Fruit fly (Drosophila melanogaster): ENCODE measurements around the gene RpL34a.
A peak's percentile ranks its signal among the peaks of the same experiment; 100 is the strongest.

RpL34a gene

DNA sequence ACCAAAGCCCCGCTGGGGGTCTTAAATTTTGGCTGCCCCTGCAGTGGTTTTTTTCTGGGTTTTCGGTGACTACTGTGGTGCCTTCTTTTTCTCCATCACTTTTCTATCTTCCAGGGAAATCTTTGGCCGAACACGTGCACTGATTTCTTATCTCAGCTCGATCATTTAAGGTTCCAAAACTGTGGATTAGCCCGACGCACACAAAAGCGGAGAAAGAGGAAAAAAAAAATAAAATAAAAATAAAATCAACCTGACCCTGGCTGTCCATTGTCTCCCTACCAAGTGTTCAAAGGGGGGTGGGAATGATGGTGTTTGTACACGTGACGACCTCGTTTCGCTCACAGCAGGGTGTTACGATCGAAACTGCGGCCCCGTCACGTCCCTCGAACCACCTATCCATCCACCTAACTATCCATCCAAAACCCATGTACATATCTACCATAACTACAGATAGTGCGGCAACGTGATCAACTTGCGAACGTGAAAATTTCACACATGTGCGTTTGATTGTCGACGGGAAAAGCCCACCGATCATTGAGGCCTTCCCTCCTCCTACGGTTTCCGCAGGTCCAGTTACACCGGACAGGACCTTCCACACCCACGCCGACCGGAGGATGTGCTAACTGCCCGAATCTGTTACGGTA lies 32.3 kb downstream of the RpL34a start (continued):
- no peak for TF ChIP-seq CG11456 (GFP tag; IDR thresholded peaks at IDR 0.05)
- TF ChIP-seq tgo (GFP tag; IDR thresholded peaks at IDR 0.05): no peak
- TF ChIP-seq sima (GFP tag; optimal IDR thresholded peaks at IDR 0.05): no peak
- TF ChIP-seq nau (GFP tag; optimal IDR thresholded peaks at IDR 0.05): no peak
- no peak for TF ChIP-seq CG8765 (GFP tag; IDR thresholded peaks at IDR 0.05)
- TF ChIP-seq Spps (tag; optimal IDR thresholded peaks at IDR 0.05): no peak
- TF ChIP-seq HmgD (GFP tag; optimal IDR thresholded peaks at IDR 0.05): no peak
- no peak for TF ChIP-seq al (GFP tag; IDR thresholded peaks at IDR 0.05)
- no peak for TF ChIP-seq CG14014 (GFP tag; IDR thresholded peaks at IDR 0.05)
- TF ChIP-seq H15 (GFP tag; IDR thresholded peaks at IDR 0.05): no peak
- no peak for TF ChIP-seq BtbVII (GFP tag; optimal IDR thresholded peaks at IDR 0.05)
- no peak for TF ChIP-seq GATAe (GFP tag; conservative IDR thresholded peaks at IDR 0.05)
- no peak for TF ChIP-seq CG8281 (tag; optimal IDR thresholded peaks at IDR 0.05)
- no peak for TF ChIP-seq Oli (tag; optimal IDR thresholded peaks at IDR 0.05)
- TF ChIP-seq CG17328 (GFP tag; IDR thresholded peaks at IDR 0.05): 0 out of 2 replicates have a peak, but pooled peaks have one; percentile 5
- TF ChIP-seq crp (GFP tag; optimal IDR thresholded peaks at IDR 0.05): no peak
- no peak for TF ChIP-seq nerfin-1 (tag; optimal IDR thresholded peaks at IDR 0.05)
- TF ChIP-seq ash1 (GFP tag; optimal IDR thresholded peaks at IDR 0.05): no peak
- no peak for TF ChIP-seq chinmo (GFP tag; IDR thresholded peaks at IDR 0.05; ENCODE audit: partially characterized antibody)
- no peak for TF ChIP-seq CG15011 (GFP tag; optimal IDR thresholded peaks at IDR 0.05)
- TF ChIP-seq stwl (tag; optimal IDR thresholded peaks at IDR 0.05): no peak
- no peak for TF ChIP-seq CG17361 (GFP tag; IDR thresholded peaks at IDR 0.05)
- no peak for TF ChIP-seq vnd (GFP tag; IDR thresholded peaks at IDR 0.05; ENCODE audit: partially characterized antibody)
- TF ChIP-seq grau (tag; optimal IDR thresholded peaks at IDR 0.05): no peak
- TF ChIP-seq zfh1 (GFP tag; IDR thresholded peaks at IDR 0.05): no peak
- no peak for TF ChIP-seq zen2 (GFP tag; IDR thresholded peaks at IDR 0.05; ENCODE audit: partially characterized antibody)
- no peak for TF ChIP-seq nmo (GFP tag; optimal IDR thresholded peaks at IDR 0.05)
- peak; percentile 98 for TF ChIP-seq grn (GFP tag; optimal IDR thresholded peaks at IDR 0.05)
- TF ChIP-seq dysf (GFP tag; IDR thresholded peaks at IDR 0.05): no peak
- no peak for TF ChIP-seq CG10321 (GFP tag; IDR thresholded peaks at IDR 0.05)
- no peak for TF ChIP-seq CG3407 (GFP tag; optimal IDR thresholded peaks at IDR 0.05)
- no peak for TF ChIP-seq Bgb (GFP tag; IDR thresholded peaks at IDR 0.05; ENCODE audit: partially characterized antibody)
- no peak for TF ChIP-seq salm (tag; optimal IDR thresholded peaks at IDR 0.05)
- TF ChIP-seq crol (GFP tag; IDR thresholded peaks at IDR 0.05): peak; percentile 53; the same call in 1 of the 2 replicates
- TF ChIP-seq CrebB (tag; optimal IDR thresholded peaks at IDR 0.05): no peak
- TF ChIP-seq unc-4 (GFP tag; IDR thresholded peaks at IDR 0.05; ENCODE audit: partially characterized antibody): no peak
- TF ChIP-seq eve (GFP tag; optimal IDR thresholded peaks at IDR 0.05): no peak
- TF ChIP-seq Camta (GFP tag; optimal IDR thresholded peaks at IDR 0.05): no peak
- TF ChIP-seq CG6175 (GFP tag; IDR thresholded peaks at IDR 0.05): no peak
- no peak for TF ChIP-seq CTCF (GFP tag; optimal IDR thresholded peaks at IDR 0.05)
- TF ChIP-seq CG9932 (GFP tag; IDR thresholded peaks at IDR 0.05): no peak
- no peak for TF ChIP-seq Dfd (GFP tag; optimal IDR thresholded peaks at IDR 0.05)
- TF ChIP-seq gfzf (GFP tag; optimal IDR thresholded peaks at IDR 0.05): no peak
- no peak for TF ChIP-seq HLH3B (GFP tag; IDR thresholded peaks at IDR 0.05)
- peak; percentile 50 for TF ChIP-seq twi (tag; optimal IDR thresholded peaks at IDR 0.05)
- no peak for TF ChIP-seq Jarid2 (GFP tag; optimal IDR thresholded peaks at IDR 0.05)
- TF ChIP-seq CG6765 (GFP tag; optimal IDR thresholded peaks at IDR 0.05): no peak
- TF ChIP-seq ab (GFP tag; optimal IDR thresholded peaks at IDR 0.05): no peak
- no peak for TF ChIP-seq CG12071 (GFP tag; optimal IDR thresholded peaks at IDR 0.05)
- no peak for TF ChIP-seq D19A (tag; optimal IDR thresholded peaks at IDR 0.05)
- TF ChIP-seq CG2120 (GFP tag; optimal IDR thresholded peaks at IDR 0.05): no peak
